Fruit fly (Drosophila melanogaster) whole organism, embryonic: ENCODE measurements around the gene kkv.
A peak's percentile ranks its signal among the peaks of the same experiment; 100 is the strongest.

ENCODE experiments used
- CG13894 ChIP-seq: fragments of 200-800 bp; sonication (Bioruptor generic); optimal IDR thresholded peaks from 3 replicates; lab custom pipeline; 2018; ENCODE audit warnings: missing biosample characterization, mild to moderate bottlenecking, missing genetic modification characterization, moderate library complexity
- CG14965 ChIP-seq: fragments of 200-800 bp; sonication (Bioruptor generic); optimal IDR thresholded peaks from 2 replicates; lab custom pipeline; 2016; ENCODE audit warnings: missing biosample characterization, missing genetic modification characterization, borderline replicate concordance
- CG16779 ChIP-seq: fragments of 200-800 bp; sonication (Bioruptor generic); IDR thresholded peaks from 2 replicates; pipeline ENCODE4 v1.3.6; 2022; ENCODE audit warnings: missing biosample characterization, missing genetic modification characterization
- CG18011 ChIP-seq: fragments of 200-800 bp; sonication (Bioruptor generic); optimal IDR thresholded peaks from 2 replicates; lab custom pipeline; 2017; ENCODE audit warnings: missing biosample characterization, missing genetic modification characterization, mild to moderate bottlenecking, moderate library complexity, missing genotype
- CG18619 ChIP-seq: fragments of 200-800 bp; sonication (Bioruptor generic); optimal IDR thresholded peaks from 3 replicates; lab custom pipeline; 2017; ENCODE audit warnings: missing biosample characterization, mild to moderate bottlenecking, missing genetic modification characterization
- CG30403 ChIP-seq: fragments of 200-800 bp; sonication (Bioruptor generic); optimal IDR thresholded peaks from 3 replicates; lab custom pipeline; 2016; ENCODE audit warnings: missing biosample characterization, missing genetic modification characterization
- CG32772 ChIP-seq: fragments of 200-800 bp; sonication (Bioruptor generic); IDR thresholded peaks from 2 replicates; pipeline ENCODE4 v1.3.6; 2022; ENCODE audit warnings: missing biosample characterization, missing genetic modification characterization
- CG33213 ChIP-seq: fragments of 200-800 bp; sonication (Bioruptor generic); optimal IDR thresholded peaks from 3 replicates; lab custom pipeline; 2016; ENCODE audit warnings: missing biosample characterization, missing genetic modification characterization
- CG34224 ChIP-seq: fragments of 200-800 bp; sonication (Bioruptor generic); IDR thresholded peaks from 3 replicates; pipeline ENCODE4 v1.3.6; 2022; ENCODE audit warnings: missing biosample characterization, missing genetic modification characterization; ENCODE audit not compliant: partially characterized antibody
- CG4424 ChIP-seq: fragments of 200-800 bp; sonication (Bioruptor generic); optimal IDR thresholded peaks from 3 replicates; lab custom pipeline; 2016; ENCODE audit warnings: missing biosample characterization, missing genetic modification characterization
- CG4707 ChIP-seq: fragments of 200-800 bp; sonication (Bioruptor generic); optimal IDR thresholded peaks from 2 replicates; lab custom pipeline; 2018; ENCODE audit warnings: missing biosample characterization, mild to moderate bottlenecking, missing genetic modification characterization, moderate library complexity
- CG4820 ChIP-seq: fragments of 200-800 bp; sonication (Bioruptor generic); optimal IDR thresholded peaks from 3 replicates; lab custom pipeline; 2016; ENCODE audit warnings: missing biosample characterization, missing genetic modification characterization
- CG4854 ChIP-seq: fragments of 200-800 bp; sonication (Bioruptor generic); optimal IDR thresholded peaks from 2 replicates; lab custom pipeline; 2016; ENCODE audit warnings: missing biosample characterization, missing genetic modification characterization, inconsistent platforms
- CG6254 ChIP-seq: fragments of 200-800 bp; sonication (Bioruptor generic); optimal IDR thresholded peaks from 3 replicates; lab custom pipeline; 2017; ENCODE audit warnings: mild to moderate bottlenecking, missing biosample characterization, missing genetic modification reagents, missing genetic modification characterization
- CG8089 ChIP-seq: fragments of 200-800 bp; sonication (Bioruptor generic); optimal IDR thresholded peaks from 3 replicates; lab custom pipeline; 2016; ENCODE audit warnings: missing biosample characterization, missing genetic modification characterization
- CG8359 ChIP-seq: fragments of 200-800 bp; sonication (Bioruptor generic); optimal IDR thresholded peaks from 2 replicates; lab custom pipeline; 2017; ENCODE audit warnings: missing biosample characterization, mild to moderate bottlenecking, missing genetic modification characterization, borderline replicate concordance
- CG9817 ChIP-seq: fragments of 200-800 bp; sonication (Bioruptor generic); optimal IDR thresholded peaks from 2 replicates; lab custom pipeline; 2018; ENCODE audit warnings: missing biosample characterization, mild to moderate bottlenecking, missing genetic modification characterization, moderate library complexity
- Dad ChIP-seq: fragments of 200-800 bp; sonication (Bioruptor generic); optimal IDR thresholded peaks from 3 replicates; lab custom pipeline; 2016; ENCODE audit warnings: missing biosample characterization, missing genetic modification characterization
- Dref ChIP-seq: fragments of 200-800 bp; sonication (Bioruptor generic); IDR thresholded peaks from 2 replicates; pipeline ENCODE4 v1.3.6; 2022; ENCODE audit warnings: missing biosample characterization, missing genetic modification characterization
- Eip74EF ChIP-seq, 2 experiments: fragments of 200-800 bp in 1 of 2; fragments of >200 bp in 1 of 2; sonication (Bioruptor generic) in 1 of 2; optimal IDR thresholded peaks; 2 replicates each; lab custom pipeline; 2017 to 2019; ENCODE audit warnings: missing biosample characterization in 2 of 2, missing genetic modification characterization in 2 of 2, mild to moderate bottlenecking in 1 of 2, moderate library complexity in 1 of 2
- Ets65A ChIP-seq: fragments of 200-800 bp; sonication (Bioruptor generic); peaks from one replicate; lab custom pipeline; 2016; ENCODE audit warnings: missing biosample characterization, missing genetic modification characterization
- HmgZ ChIP-seq: fragments of 200-800 bp; sonication (Bioruptor generic); optimal IDR thresholded peaks from 2 replicates; lab custom pipeline; 2018; ENCODE audit warnings: missing biosample characterization, mild to moderate bottlenecking, missing genetic modification characterization
- Hr51 ChIP-seq, 2 experiments: fragments of 200-800 bp; sonication (Bioruptor generic); optimal IDR thresholded peaks; 2 replicates in 1 of 2; 3 replicates in 1 of 2; lab custom pipeline; 2016 to 2018; ENCODE audit warnings: missing biosample characterization in 2 of 2, missing genetic modification characterization in 2 of 2, mild to moderate bottlenecking in 1 of 2, moderate library complexity in 1 of 2
- Mrtf ChIP-seq: fragments of 200-800 bp; sonication (Bioruptor generic); IDR thresholded peaks from 3 replicates; pipeline ENCODE4 v1.3.6; 2022; ENCODE audit warnings: missing biosample characterization, missing genetic modification characterization
- NC2β ChIP-seq: fragments of 200-800 bp; sonication (Bioruptor generic); optimal IDR thresholded peaks from 2 replicates; lab custom pipeline; 2016; ENCODE audit warnings: missing biosample characterization, missing genetic modification characterization
- Six4 ChIP-seq: fragments of 200-800 bp; sonication (Bioruptor generic); optimal IDR thresholded peaks from 2 replicates; lab custom pipeline; 2016; ENCODE audit warnings: missing biosample characterization, missing genetic modification characterization
- Tbp ChIP-seq: fragments of >200 bp; optimal IDR thresholded peaks from 2 replicates; lab custom pipeline; 2018; ENCODE audit warnings: missing biosample characterization, missing genetic modification characterization
- Usf ChIP-seq: fragments of 200-800 bp; sonication (Bioruptor generic); optimal IDR thresholded peaks from 2 replicates; lab custom pipeline; 2017; ENCODE audit warnings: missing genotype, missing biosample characterization, missing genetic modification characterization
- Xbp1 ChIP-seq: fragments of 200-800 bp; sonication (Bioruptor generic); optimal IDR thresholded peaks from 3 replicates; lab custom pipeline; 2016; ENCODE audit warnings: missing biosample characterization, mild to moderate bottlenecking, missing genetic modification characterization
- Xrp1 ChIP-seq: fragments of 200-800 bp; sonication (Bioruptor generic); IDR thresholded peaks from 2 replicates; pipeline ENCODE4 v1.3.6; 2022; ENCODE audit warnings: missing biosample characterization, missing genetic modification characterization
- aop ChIP-seq: fragments of 200-800 bp; sonication (Bioruptor generic); IDR thresholded peaks from 2 replicates; pipeline ENCODE4 v1.3.6; 2022; ENCODE audit warnings: missing biosample characterization, missing genetic modification characterization
- ap ChIP-seq: fragments of 200-800 bp; sonication (Bioruptor generic); IDR thresholded peaks from 2 replicates; pipeline ENCODE4 v1.3.6; 2022; ENCODE audit warnings: missing biosample characterization, missing genetic modification characterization
- dysf ChIP-seq: fragments of 200-800 bp; sonication (Bioruptor generic); IDR thresholded peaks from 3 replicates; pipeline ENCODE4 v1.3.6; 2022; ENCODE audit warnings: missing biosample characterization, missing genetic modification characterization
- en ChIP-seq: fragments of 200-800 bp; sonication (Bioruptor generic); optimal IDR thresholded peaks from 2 replicates; lab custom pipeline; 2016; ENCODE audit warnings: missing biosample characterization, missing genetic modification characterization
- fd96Cb ChIP-seq: fragments of 200-800 bp; sonication (Bioruptor generic); optimal IDR thresholded peaks from 2 replicates; lab custom pipeline; 2018; ENCODE audit warnings: missing biosample characterization, mild to moderate bottlenecking, missing genetic modification characterization, moderate library complexity
- gt ChIP-seq: fragments of 200-800 bp; sonication (Bioruptor generic); IDR thresholded peaks from 2 replicates; pipeline ENCODE4 v1.3.6; 2022; ENCODE audit warnings: missing biosample characterization, missing genetic modification characterization
- hbn ChIP-seq: fragments of 200-800 bp; sonication (Bioruptor generic); IDR thresholded peaks from 2 replicates; pipeline ENCODE4 v1.3.6; 2022; ENCODE audit warnings: missing biosample characterization, missing genetic modification characterization; ENCODE audit not compliant: partially characterized antibody
- hkb ChIP-seq, 2 experiments: fragments of 200-800 bp in 1 of 2; fragments of >200 bp in 1 of 2; sonication (Bioruptor generic) in 1 of 2; IDR thresholded peaks in 1 of 2; optimal IDR thresholded peaks in 1 of 2; 2 replicates each; pipeline versions ENCODE4 v1.3.6 to Lab custom; 2017 to 2022; ENCODE audit warnings: missing biosample characterization in 1 of 2, missing genetic modification characterization in 1 of 2
- knrl ChIP-seq: fragments of 200-800 bp; sonication (Bioruptor generic); IDR thresholded peaks from 3 replicates; pipeline ENCODE4 v1.3.6; 2022; ENCODE audit warnings: missing biosample characterization, missing genetic modification characterization; ENCODE audit not compliant: partially characterized antibody
- lov ChIP-seq, 2 experiments: fragments of 200-800 bp in 1 of 2; fragments of >200 bp in 1 of 2; sonication (Bioruptor generic) in 1 of 2; IDR thresholded peaks in 1 of 2; optimal IDR thresholded peaks in 1 of 2; 2 replicates in 1 of 2; 3 replicates in 1 of 2; pipeline versions ENCODE4 v1.3.6 to Lab custom; 2017 to 2022; ENCODE audit warnings: missing biosample characterization in 1 of 2, missing genetic modification characterization in 1 of 2
- nom ChIP-seq: fragments of 200-800 bp; sonication (Bioruptor generic); optimal IDR thresholded peaks from 2 replicates; lab custom pipeline; 2017; ENCODE audit warnings: missing biosample characterization, missing genetic modification characterization, mild to moderate bottlenecking, moderate library complexity, missing genetic modification reagents
- oc ChIP-seq: fragments of 200-800 bp; sonication (Bioruptor generic); optimal IDR thresholded peaks from 2 replicates; lab custom pipeline; 2018; ENCODE audit warnings: missing biosample characterization, mild to moderate bottlenecking, missing genetic modification characterization, moderate library complexity
- row ChIP-seq: fragments of 200-800 bp; sonication (Bioruptor generic); IDR thresholded peaks from 3 replicates; pipeline ENCODE4 v1.3.6; 2022; ENCODE audit warnings: missing biosample characterization, missing genetic modification characterization
- sima ChIP-seq: fragments of 200-800 bp; sonication (Bioruptor generic); optimal IDR thresholded peaks from 2 replicates; lab custom pipeline; 2016; ENCODE audit warnings: missing biosample characterization, missing genetic modification characterization
- stwl ChIP-seq: fragments of 200-800 bp; sonication (Bioruptor generic); optimal IDR thresholded peaks from 3 replicates; lab custom pipeline; 2018; ENCODE audit warnings: missing biosample characterization, mild to moderate bottlenecking, missing genetic modification characterization, moderate library complexity
- sug ChIP-seq: fragments of 200-800 bp; optimal IDR thresholded peaks from 2 replicates; lab custom pipeline; 2019; ENCODE audit warnings: missing biosample characterization, mild to moderate bottlenecking, missing genetic modification characterization, moderate library complexity
- twi ChIP-seq: fragments of 200-800 bp; optimal IDR thresholded peaks from 2 replicates; lab custom pipeline; 2019; ENCODE audit warnings: missing biosample characterization, mild to moderate bottlenecking, missing genetic modification characterization, moderate library complexity
- unc-4 ChIP-seq: fragments of 200-800 bp; sonication (Bioruptor generic); IDR thresholded peaks from 2 replicates; pipeline ENCODE4 v1.3.6; 2022; ENCODE audit warnings: missing biosample characterization, missing genetic modification characterization; ENCODE audit not compliant: partially characterized antibody
- wor ChIP-seq: fragments of 200-800 bp; sonication (Bioruptor generic); IDR thresholded peaks from 2 replicates; pipeline ENCODE4 v1.3.6; 2022; ENCODE audit warnings: missing biosample characterization, missing genetic modification characterization
- z ChIP-seq: fragments of 200-800 bp; sonication (Bioruptor generic); IDR thresholded peaks from 3 replicates; pipeline ENCODE4 v1.3.6; 2022; ENCODE audit warnings: missing biosample characterization, missing genetic modification characterization

Gene kkv

DNA sequence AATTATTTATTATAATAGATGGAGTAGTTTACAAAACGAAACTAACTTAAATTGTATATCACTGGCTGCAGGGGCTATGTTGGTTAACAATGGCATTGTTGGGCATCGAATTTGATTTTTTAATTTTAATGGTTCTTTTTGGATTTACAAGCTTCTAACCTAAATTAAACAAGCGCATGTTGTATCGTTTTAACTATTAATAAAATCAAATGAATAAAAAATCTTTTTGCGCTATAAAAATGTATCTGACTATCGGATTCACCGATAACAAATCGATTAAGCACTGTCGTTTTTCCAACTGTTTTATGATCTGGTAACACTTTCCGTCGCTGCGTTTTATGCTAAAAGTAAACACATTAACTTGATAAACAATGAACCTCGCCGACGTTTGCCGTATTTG, 17.9 kb downstream of the kkv start, which contains the start of the genes hd and CG14667 (continued):
- TF ChIP-seq CG4820 (GFP tag; lab: Kevin White, UChicago) (no peak), CG33213 (no peak), CG34224 (GFP tag; lab: Robert Waterston, UW) (peak; percentile 59; the same call in 2 of the 3 replicates), CG6254 (GFP tag; lab: Kevin White, UChicago) (no peak), unc-4 (GFP tag; lab: Robert Waterston, UW) (peak; percentile 62; the same call in 1 of the 2 replicates), CG4424 (GFP tag; lab: Kevin White, UChicago) (no peak), stwl (peak; percentile 58), Dref (peak; percentile 80), HmgZ (tag; lab: Kevin White, UChicago) (peak; percentile 15), sug (tag; lab: Kevin White, UChicago) (no peak), lov (optimal IDR thresholded peaks at IDR 0.05; lab: Kevin White, UChicago) (no peak), lov (GFP tag; IDR thresholded peaks at IDR 0.05; lab: Robert Waterston, UW) (no peak), Tbp (GFP tag; lab: Kevin White, UChicago) (no peak), Xrp1 (no peak), sima (GFP tag; lab: Kevin White, UChicago) (no peak), knrl (GFP tag; lab: Robert Waterston, UW) (no peak; the same call in 2 of the 3 replicates), CG4854 (no peak), CG4707 (GFP tag; lab: Kevin White, UChicago) (no peak), fd96Cb (tag; lab: Kevin White, UChicago) (no peak), Xbp1 (GFP tag; lab: Kevin White, UChicago) (no peak), CG9817 (tag; lab: Kevin White, UChicago) (no peak), z (no peak), CG14965 (GFP tag; lab: Kevin White, UChicago) (no peak), twi (tag; lab: Kevin White, UChicago) (no peak), dysf (GFP tag; lab: Robert Waterston, UW) (no peak), Mrtf (GFP tag; lab: Robert Waterston, UW) (no peak), Eip74EF (GFP tag; optimal IDR thresholded peaks at IDR 0.05; lab: Kevin White, UChicago) (no peak), aop (GFP tag; lab: Robert Waterston, UW) (no peak), CG18011 (no peak), CG32772 (GFP tag; lab: Robert Waterston, UW) (no peak), hbn (GFP tag; lab: Robert Waterston, UW) (peak; percentile 47; the same call in 1 of the 2 replicates), CG16779 (GFP tag; lab: Robert Waterston, UW) (no peak), row (GFP tag; lab: Robert Waterston, UW) (0 out of 3 replicates have a peak, but pooled peaks have one; percentile 42), NC2β (GFP tag; lab: Kevin White, UChicago) (no peak), CG30403 (GFP tag; lab: Kevin White, UChicago) (peak; percentile 6), Ets65A (GFP tag; lab: Kevin White, UChicago) (no peak), CG8089 (GFP tag; lab: Kevin White, UChicago) (no peak), CG8359 (no peak), Usf (no peak), CG18619 (GFP tag; lab: Kevin White, UChicago) (no peak), Dad (GFP tag; lab: Kevin White, UChicago) (no peak), ap (GFP tag; lab: Robert Waterston, UW) (no peak), gt (no peak), en (GFP tag; lab: Kevin White, UChicago) (no peak), CG13894 (tag; lab: Kevin White, UChicago) (no peak), Six4 (no peak), hkb (optimal IDR thresholded peaks at IDR 0.05; lab: Kevin White, UChicago) (no peak), hkb (GFP tag; IDR thresholded peaks at IDR 0.05; lab: Robert Waterston, UW) (no peak; the same call in 1 of the 2 replicates), oc (tag; lab: Kevin White, UChicago) (no peak), Hr51 (GFP tag; optimal IDR thresholded peaks at IDR 0.05; lab: Kevin White, UChicago) (no peak), wor (GFP tag; lab: Robert Waterston, UW) (no peak), nom (GFP tag; lab: Kevin White, UChicago) (no peak)
